3 worm cellular contexts compared by ENCODE assay signal in genomic region chrIV:17473034-17473433, ce11.
TF ChIP-seq lines count a peak whose summit lies in the region.

Gene gba-3 (plus strand): TSS chrIV:17473334.

TF ChIP-seq in whole organism, L1 larva, 84 proteins besides CTCF, POLR2A, EP300 and RAD21:
- TF ChIP-seq nhr-85 (tag; lab: Kevin White, UChicago) (peak; percentile 81), lin-14 (GFP tag; optimal IDR thresholded peaks at IDR 0.05; lab: Kevin White, UChicago) (peak; percentile 38), ets-5 (GFP tag; IDR thresholded peaks at IDR 0.05; lab: Robert Waterston, UW) (no peak), blmp-1 (tag; optimal IDR thresholded peaks at IDR 0.05; lab: Kevin White, UChicago) (peak; percentile 9)
TF ChIP-seq in whole organism, L1 larva: peak in this region for 3.

TF ChIP-seq in whole organism, L2 larva, 48 proteins besides CTCF, POLR2A, EP300 and RAD21:
- TF ChIP-seq crh-2 (tag; optimal IDR thresholded peaks at IDR 0.05; lab: Kevin White, UChicago) (no peak), aly-2 (tag; optimal IDR thresholded peaks at IDR 0.05; lab: Kevin White, UChicago) (no peak), nhr-6 (tag; optimal IDR thresholded peaks at IDR 0.05; lab: Kevin White, UChicago) (no peak), sma-9 (GFP tag; optimal IDR thresholded peaks at IDR 0.05; lab: Kevin White, UChicago) (peak; percentile 8), sma-9 (tag; optimal IDR thresholded peaks at IDR 0.05; lab: Kevin White, UChicago) (no peak), elt-1 (tag; optimal IDR thresholded peaks at IDR 0.05; lab: Kevin White, UChicago) (no peak), nhr-25 (tag; optimal IDR thresholded peaks at IDR 0.05; lab: Kevin White, UChicago) (peak; percentile 47), blmp-1 (tag; optimal IDR thresholded peaks at IDR 0.05; lab: Kevin White, UChicago; ENCODE audit: insufficient read depth) (peak; percentile 18), nhr-129 (tag; optimal IDR thresholded peaks at IDR 0.05; lab: Kevin White, UChicago) (no peak)

TF ChIP-seq in whole organism, L3 larva, 47 proteins besides CTCF, POLR2A, EP300 and RAD21:
- TF ChIP-seq aly-2 (tag; optimal IDR thresholded peaks at IDR 0.05; lab: Kevin White, UChicago) (no peak), snpc-4 (tag; optimal IDR thresholded peaks at IDR 0.05; lab: Kevin White, UChicago) (no peak), nfya-1 (tag; optimal IDR thresholded peaks at IDR 0.05; lab: Kevin White, UChicago; ENCODE audit: insufficient read depth) (no peak), ZK546.5 (tag; optimal IDR thresholded peaks at IDR 0.05; lab: Kevin White, UChicago) (no peak), nhr-237 (tag; optimal IDR thresholded peaks at IDR 0.05; lab: Kevin White, UChicago) (no peak), nhr-23 (tag; optimal IDR thresholded peaks at IDR 0.05; lab: Kevin White, UChicago) (peak; percentile 3), egl-27 (tag; optimal IDR thresholded peaks at IDR 0.05; lab: Kevin White, UChicago) (no peak), nhr-25 (tag; optimal IDR thresholded peaks at IDR 0.05; lab: Kevin White, UChicago) (peak; percentile 49), mml-1 (tag; optimal IDR thresholded peaks at IDR 0.05; lab: Kevin White, UChicago) (no peak), unc-62 (GFP tag; optimal IDR thresholded peaks at IDR 0.05; lab: Kevin White, UChicago) (no peak), fkh-2 (tag; optimal IDR thresholded peaks at IDR 0.05; lab: Kevin White, UChicago) (no peak), elt-2 (tag; optimal IDR thresholded peaks at IDR 0.05; lab: Kevin White, UChicago) (no peak)

Comparison
In these comparisons a context has a peak if more than half of its experiments do, and no peak if none do; other contexts are left out.
1. Of the 22 proteins assayed by ChIP-seq in both whole organism, L1 larva and whole organism, L2 larva: peak only in whole organism, L1 larva: none; only in whole organism, L2 larva: none; in both: blmp-1; in neither: 21.